Worm (Caenorhabditis elegans): Measurements from ENCODE around the gene F08G2.4.

DNA sequence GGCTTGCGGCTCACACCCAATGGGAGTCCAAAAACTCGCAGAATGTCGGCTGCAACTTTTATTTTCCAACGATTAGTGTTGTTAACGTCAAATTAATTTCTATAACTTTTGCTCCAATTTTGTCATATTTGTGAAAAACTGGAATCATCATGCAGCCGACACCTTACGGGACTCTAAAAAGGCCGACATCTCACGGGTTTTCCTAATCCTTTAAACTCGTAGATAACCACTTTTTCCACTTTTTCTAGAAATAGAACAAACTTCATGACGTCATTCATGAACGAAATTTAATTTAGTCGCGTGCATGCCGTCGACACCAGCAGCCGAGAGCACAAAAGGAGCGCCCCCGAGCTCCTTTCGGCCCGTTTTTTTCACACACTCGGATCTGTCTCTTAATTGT lies 17.0 kb upstream of the F08G2.4 start:
- no peak for TF ChIP-seq lin-32 (GFP tag; optimal IDR thresholded peaks at IDR 0.05)
- TF ChIP-seq nhr-237 (tag; optimal IDR thresholded peaks at IDR 0.05): no peak
- peak; percentile 69 for TF ChIP-seq ces-1 (GFP tag; optimal IDR thresholded peaks at IDR 0.05)
- TF ChIP-seq unc-120 (tag; optimal IDR thresholded peaks at IDR 0.05; ENCODE audit: poor library complexity, severe bottlenecking): no peak
- TF ChIP-seq pha-4 (tag; optimal IDR thresholded peaks at IDR 0.05): no peak
- TF ChIP-seq lsy-2 (tag; optimal IDR thresholded peaks at IDR 0.05): no peak
- no peak for TF ChIP-seq sptf-1 (tag; optimal IDR thresholded peaks at IDR 0.05)
- no peak for TF ChIP-seq ceh-83 (GFP tag; optimal IDR thresholded peaks at IDR 0.05)
- TF ChIP-seq hlh-1 (tag; optimal IDR thresholded peaks at IDR 0.05): no peak
- no peak for TF ChIP-seq unc-62 (GFP tag; optimal IDR thresholded peaks at IDR 0.05)
- TF ChIP-seq ztf-11 (tag; optimal IDR thresholded peaks at IDR 0.05): no peak
- no peak for TF ChIP-seq nhr-28 (tag; optimal IDR thresholded peaks at IDR 0.05)
- no peak for TF ChIP-seq unc-39 (tag; optimal IDR thresholded peaks at IDR 0.05)

Measured in whole organism, mixed stage, embryonic.